Worm (Caenorhabditis elegans) whole organism, early embryonic: ENCODE measurements around the gene Y9C9A.5.

Source experiments
- ama-1 ChIP-seq: fragments of 150-350 bp; optimal IDR thresholded peaks from 2 replicates; lab custom pipeline; 2014
- hmg-4 ChIP-seq: fragments of 200-800 bp; sonication (Bioruptor generic); optimal IDR thresholded peaks from 2 replicates; lab custom pipeline; 2018; ENCODE audit warnings: mild to moderate bottlenecking, missing genetic modification characterization, missing compliant biosample characterization

DNA sequence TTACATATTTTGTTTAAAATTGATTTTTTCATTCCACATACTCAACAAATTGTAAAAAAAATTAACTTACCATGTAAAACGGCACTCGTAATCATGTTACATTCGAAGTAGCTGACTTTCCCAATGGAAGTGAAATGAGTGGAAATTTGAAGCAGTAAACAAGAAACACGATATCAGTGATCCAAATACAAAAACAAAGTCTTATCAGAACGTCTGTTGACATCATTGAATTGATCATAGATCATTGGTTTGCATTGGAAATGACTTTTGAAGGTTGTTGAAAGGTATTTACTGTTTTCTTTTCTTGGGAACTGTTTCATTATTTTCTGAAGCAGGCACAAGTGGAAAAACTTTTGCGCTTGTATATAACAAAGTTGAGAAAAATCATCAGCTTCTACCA, 34.2 kb downstream of the Y9C9A.5 start, which contains the start of gene Y9C9A.16:
- no peak for TF ChIP-seq hmg-4 (GFP tag; lab: Kevin White, UChicago)
- no peak for TF ChIP-seq ama-1
